Fruit fly (Drosophila melanogaster) whole organism, embryonic: Measurements from ENCODE around the gene RabX4.

Source experiments
- CG10147 ChIP-seq: fragments of 200-800 bp; sonication (Bioruptor generic); optimal IDR thresholded peaks from 2 replicates; lab custom pipeline; 2019; ENCODE audit warnings: missing biosample characterization, mild to moderate bottlenecking, missing genetic modification characterization, moderate library complexity
- CG12236 ChIP-seq: fragments of 200-800 bp; sonication (Bioruptor generic); optimal IDR thresholded peaks from 2 replicates; lab custom pipeline; 2016; ENCODE audit warnings: missing biosample characterization, missing genetic modification characterization
- CG12299 ChIP-seq: fragments of 200-800 bp; sonication (Bioruptor generic); optimal IDR thresholded peaks from 2 replicates; lab custom pipeline; 2018; ENCODE audit warnings: missing biosample characterization, mild to moderate bottlenecking, missing genetic modification characterization
- CG1233 ChIP-seq: fragments of 200-800 bp; sonication (Bioruptor generic); optimal IDR thresholded peaks from 4 replicates; lab custom pipeline; 2018; ENCODE audit warnings: missing biosample characterization, mild to moderate bottlenecking, missing genetic modification characterization
- CG13894 ChIP-seq: fragments of 200-800 bp; sonication (Bioruptor generic); optimal IDR thresholded peaks from 3 replicates; lab custom pipeline; 2018; ENCODE audit warnings: missing biosample characterization, mild to moderate bottlenecking, missing genetic modification characterization, moderate library complexity
- CG14667 ChIP-seq: fragments of 200-800 bp; sonication (Bioruptor generic); IDR thresholded peaks from 2 replicates; pipeline ENCODE4 v1.3.6; 2022; ENCODE audit warnings: missing biosample characterization, missing genetic modification characterization
- CG14965 ChIP-seq: fragments of 200-800 bp; sonication (Bioruptor generic); optimal IDR thresholded peaks from 2 replicates; lab custom pipeline; 2016; ENCODE audit warnings: missing biosample characterization, missing genetic modification characterization, borderline replicate concordance
- CG1603 ChIP-seq: fragments of 200-800 bp; sonication (Bioruptor generic); optimal IDR thresholded peaks from 2 replicates; lab custom pipeline; 2019; ENCODE audit warnings: missing biosample characterization, mild to moderate bottlenecking, missing genetic modification characterization, moderate library complexity
- CG18262 ChIP-seq: fragments of 200-800 bp; optimal IDR thresholded peaks from 3 replicates; lab custom pipeline; 2019; ENCODE audit warnings: missing biosample characterization, mild to moderate bottlenecking, missing genetic modification characterization, moderate library complexity
- CG1832 ChIP-seq: fragments of 200-800 bp; sonication (Bioruptor generic); optimal IDR thresholded peaks from 2 replicates; lab custom pipeline; 2017; ENCODE audit warnings: missing biosample characterization, mild to moderate bottlenecking, missing genetic modification characterization, inconsistent platforms
- CG18599 ChIP-seq: fragments of 200-800 bp; sonication (Bioruptor generic); optimal IDR thresholded peaks from 3 replicates; lab custom pipeline; 2017; ENCODE audit warnings: missing biosample characterization, missing genetic modification characterization, mild to moderate bottlenecking, moderate library complexity, missing genetic modification reagents
- CG2116 ChIP-seq: fragments of 200-800 bp; sonication (Bioruptor generic); optimal IDR thresholded peaks from 3 replicates; lab custom pipeline; 2018; ENCODE audit warnings: missing biosample characterization, mild to moderate bottlenecking, missing genetic modification characterization
- CG2199 ChIP-seq: fragments of 200-800 bp; sonication (Bioruptor generic); IDR thresholded peaks from 3 replicates; pipeline ENCODE4 v1.3.6; 2022; ENCODE audit warnings: missing biosample characterization, missing genetic modification characterization
- CG33213 ChIP-seq: fragments of 200-800 bp; sonication (Bioruptor generic); optimal IDR thresholded peaks from 3 replicates; lab custom pipeline; 2016; ENCODE audit warnings: missing biosample characterization, missing genetic modification characterization
- CG3407 ChIP-seq: fragments of 200-800 bp; sonication (Bioruptor generic); optimal IDR thresholded peaks from 2 replicates; lab custom pipeline; 2018; ENCODE audit warnings: missing biosample characterization, mild to moderate bottlenecking, missing genetic modification characterization
- CG7271 ChIP-seq: fragments of 200-800 bp; sonication (Bioruptor generic); optimal IDR thresholded peaks from 2 replicates; lab custom pipeline; 2018; ENCODE audit warnings: missing biosample characterization, mild to moderate bottlenecking, missing genetic modification characterization, moderate library complexity
- CG7839 ChIP-seq: fragments of 200-800 bp; sonication (Bioruptor generic); optimal IDR thresholded peaks from 3 replicates; lab custom pipeline; 2018; ENCODE audit warnings: missing biosample characterization, mild to moderate bottlenecking, missing genetic modification characterization, moderate library complexity
- CG8478 ChIP-seq: fragments of >200 bp; optimal IDR thresholded peaks from 2 replicates; lab custom pipeline; 2018
- Chrac-16 ChIP-seq: fragments of 200-800 bp; sonication (Bioruptor generic); optimal IDR thresholded peaks from 3 replicates; lab custom pipeline; 2016; ENCODE audit warnings: missing biosample characterization, missing genetic modification characterization
- Elba2 ChIP-seq: fragments of 200-800 bp; sonication (Bioruptor generic); optimal IDR thresholded peaks from 3 replicates; lab custom pipeline; 2016; ENCODE audit warnings: missing biosample characterization, missing genetic modification characterization
- Fer1 ChIP-seq: fragments of 200-800 bp; sonication (Bioruptor generic); optimal IDR thresholded peaks from 2 replicates; lab custom pipeline; 2017; ENCODE audit warnings: missing biosample characterization, mild to moderate bottlenecking, missing genetic modification characterization
- GATAe ChIP-seq: fragments of 200-800 bp; sonication (Bioruptor generic); conservative IDR thresholded peaks from 2 replicates; pipeline ENCODE4 v1.3.6; 2022; ENCODE audit warnings: missing biosample characterization, missing genetic modification characterization
- Hand ChIP-seq: fragments of 200-800 bp; sonication (Bioruptor generic); optimal IDR thresholded peaks from 2 replicates; lab custom pipeline; 2017; ENCODE audit warnings: mild to moderate bottlenecking, missing biosample characterization, missing genetic modification reagents, missing genetic modification characterization
- HmgD ChIP-seq: fragments of 200-800 bp; sonication (Bioruptor generic); optimal IDR thresholded peaks from 3 replicates; lab custom pipeline; 2016; ENCODE audit warnings: missing biosample characterization, missing genetic modification characterization
- Hr39 ChIP-seq: fragments of >200 bp; optimal IDR thresholded peaks from 2 replicates; lab custom pipeline; 2017
- Kr ChIP-seq: fragments of 200-800 bp; sonication (Bioruptor generic); optimal IDR thresholded peaks from 2 replicates; lab custom pipeline; 2017; ENCODE audit warnings: missing biosample characterization, mild to moderate bottlenecking, missing genetic modification characterization
- MESR4 ChIP-seq: fragments of 200-800 bp; sonication (Bioruptor generic); optimal IDR thresholded peaks from 2 replicates; lab custom pipeline; 2018; ENCODE audit warnings: missing biosample characterization, mild to moderate bottlenecking, missing genetic modification characterization, moderate library complexity
- Max ChIP-seq: fragments of 200-800 bp; sonication (Bioruptor generic); optimal IDR thresholded peaks from 2 replicates; lab custom pipeline; 2016; ENCODE audit warnings: missing biosample characterization, mild to moderate bottlenecking, missing genetic modification characterization
- NFAT ChIP-seq: fragments of 200-800 bp; sonication (Bioruptor generic); IDR thresholded peaks from 2 replicates; pipeline ENCODE4 v1.3.6; 2022; ENCODE audit warnings: missing biosample characterization, missing genetic modification characterization
- Sry-δ ChIP-seq: fragments of 200-800 bp; sonication (Bioruptor generic); optimal IDR thresholded peaks from 2 replicates; lab custom pipeline; 2016; ENCODE audit warnings: missing biosample characterization, missing genetic modification characterization
- Vsx1 ChIP-seq: fragments of 200-800 bp; sonication (Bioruptor generic); optimal IDR thresholded peaks from 2 replicates; lab custom pipeline; 2017; ENCODE audit warnings: missing biosample characterization, mild to moderate bottlenecking, missing genetic modification characterization, missing genetic modification reagents
- al ChIP-seq: fragments of 200-800 bp; sonication (Bioruptor generic); IDR thresholded peaks from 2 replicates; pipeline ENCODE4 v1.3.6; 2022; ENCODE audit warnings: missing biosample characterization, missing genetic modification characterization
- cad ChIP-seq: fragments of >200 bp; optimal IDR thresholded peaks from 2 replicates; lab custom pipeline; 2017; ENCODE audit warnings: missing biosample characterization, missing genetic modification characterization
- cato ChIP-seq: fragments of 200-800 bp; sonication (Bioruptor generic); optimal IDR thresholded peaks from 2 replicates; lab custom pipeline; 2016; ENCODE audit warnings: missing biosample characterization, missing genetic modification characterization, borderline replicate concordance
- dmrt99B ChIP-seq: fragments of 200-800 bp; sonication (Bioruptor generic); optimal IDR thresholded peaks from 2 replicates; lab custom pipeline; 2018; ENCODE audit warnings: missing biosample characterization, mild to moderate bottlenecking, missing genetic modification characterization, moderate library complexity
- dysf ChIP-seq: fragments of 200-800 bp; sonication (Bioruptor generic); IDR thresholded peaks from 3 replicates; pipeline ENCODE4 v1.3.6; 2022; ENCODE audit warnings: missing biosample characterization, missing genetic modification characterization
- eve ChIP-seq, 2 experiments: fragments of >200 bp; optimal IDR thresholded peaks; 2 replicates each; lab custom pipeline; 2017; ENCODE audit warnings: missing biosample characterization in 2 of 2, missing genetic modification characterization in 2 of 2
- fd96Cb ChIP-seq: fragments of 200-800 bp; sonication (Bioruptor generic); optimal IDR thresholded peaks from 2 replicates; lab custom pipeline; 2018; ENCODE audit warnings: missing biosample characterization, mild to moderate bottlenecking, missing genetic modification characterization, moderate library complexity
- gem ChIP-seq: fragments of 200-800 bp; sonication (Bioruptor generic); optimal IDR thresholded peaks from 2 replicates; lab custom pipeline; 2019; ENCODE audit warnings: missing biosample characterization, mild to moderate bottlenecking, missing genetic modification characterization, moderate library complexity
- grn ChIP-seq: fragments of 200-800 bp; sonication (Bioruptor generic); optimal IDR thresholded peaks from 3 replicates; lab custom pipeline; 2017; ENCODE audit warnings: missing biosample characterization, missing genetic modification characterization
- jumu ChIP-seq: fragments of 200-800 bp; sonication (Bioruptor generic); optimal IDR thresholded peaks from 3 replicates; lab custom pipeline; 2016; ENCODE audit warnings: missing biosample characterization, missing genetic modification characterization
- lab ChIP-seq: fragments of 200-800 bp; sonication (Bioruptor generic); optimal IDR thresholded peaks from 3 replicates; lab custom pipeline; 2017; ENCODE audit warnings: missing biosample characterization, missing genetic modification characterization, mild to moderate bottlenecking, moderate library complexity, missing genetic modification reagents
- mirr ChIP-seq: fragments of 200-800 bp; sonication (Bioruptor generic); optimal IDR thresholded peaks from 3 replicates; lab custom pipeline; 2018; ENCODE audit warnings: missing biosample characterization, mild to moderate bottlenecking, missing genetic modification characterization
- pho ChIP-seq: fragments of 200-800 bp; sonication (Bioruptor generic); optimal IDR thresholded peaks from 2 replicates; lab custom pipeline; 2016; ENCODE audit warnings: missing biosample characterization, missing genetic modification characterization
- phol ChIP-seq: fragments of 200-800 bp; sonication (Bioruptor generic); optimal IDR thresholded peaks from 3 replicates; lab custom pipeline; 2018; ENCODE audit warnings: missing biosample characterization, mild to moderate bottlenecking, missing genetic modification characterization, moderate library complexity
- salm ChIP-seq: fragments of 200-800 bp; sonication (Bioruptor generic); optimal IDR thresholded peaks from 2 replicates; lab custom pipeline; 2018; ENCODE audit warnings: missing biosample characterization, mild to moderate bottlenecking, missing genetic modification characterization
- sim ChIP-seq: fragments of 200-800 bp; sonication (Bioruptor generic); IDR thresholded peaks from 2 replicates; pipeline ENCODE4 v1.3.6; 2022; ENCODE audit warnings: missing biosample characterization, missing genetic modification characterization
- tin ChIP-seq: fragments of 200-800 bp; sonication (Bioruptor generic); optimal IDR thresholded peaks from 3 replicates; lab custom pipeline; 2016; ENCODE audit warnings: missing biosample characterization, missing genetic modification characterization
- tio ChIP-seq: fragments of 200-800 bp; sonication (Bioruptor generic); optimal IDR thresholded peaks from 2 replicates; lab custom pipeline; 2017; ENCODE audit warnings: missing biosample characterization, missing genetic modification characterization, inconsistent platforms
- ttk ChIP-seq: fragments of 200-800 bp; sonication (Bioruptor generic); IDR thresholded peaks from 2 replicates; pipeline ENCODE4 v2.1.2; 2022; ENCODE audit warnings: missing biosample characterization, missing genetic modification characterization
- yki ChIP-seq: fragments of >200 bp; optimal IDR thresholded peaks from 3 replicates; lab custom pipeline; 2018

Gene RabX4

DNA sequence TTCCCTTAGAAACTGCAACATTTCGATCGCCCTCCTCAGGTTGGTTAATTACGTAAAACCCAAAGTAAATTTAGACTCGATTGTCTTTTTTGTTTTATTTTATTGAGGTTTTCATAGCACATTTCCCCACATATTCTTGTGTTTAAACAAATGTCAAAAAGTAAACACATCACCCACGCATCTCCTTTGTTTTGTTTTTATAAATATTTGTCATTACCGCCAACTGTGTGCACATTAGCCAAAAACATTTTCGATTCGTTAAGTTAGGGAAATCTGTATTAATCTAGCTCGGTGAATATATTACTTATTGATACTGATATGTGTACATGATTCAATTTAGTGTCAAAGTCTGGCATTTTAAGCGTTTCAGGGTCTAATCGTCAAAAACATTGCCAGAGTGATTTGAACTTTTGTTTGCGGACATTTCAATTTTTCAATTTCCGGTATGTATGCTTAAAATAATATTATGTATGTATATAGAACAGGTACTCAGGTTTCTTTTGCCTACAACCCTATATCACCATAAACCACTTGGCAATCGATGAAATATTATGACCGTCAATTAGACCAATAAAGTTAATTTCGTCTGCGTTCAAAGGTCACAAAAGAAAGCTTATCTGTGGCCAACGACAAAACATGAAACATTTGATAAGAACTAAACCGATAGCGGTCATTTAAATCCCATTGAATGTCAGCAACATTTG is 18.5 kb downstream of the RabX4 start (continued):
- TF ChIP-seq CG1832 (GFP tag; lab: Kevin White, UChicago) = no peak
- no peak for TF ChIP-seq CG7839
- TF ChIP-seq CG13894 (tag; lab: Kevin White, UChicago) = no peak
- TF ChIP-seq CG33213 (GFP tag; lab: Kevin White, UChicago) = peak; percentile 41
- no peak for TF ChIP-seq CG18262 (tag; lab: Kevin White, UChicago)
- TF ChIP-seq CG14965 (GFP tag; lab: Kevin White, UChicago) = no peak
- TF ChIP-seq GATAe (GFP tag; lab: Robert Waterston, UW) = no peak
- TF ChIP-seq cato = no peak
- no peak for TF ChIP-seq Sry-δ (GFP tag; lab: Kevin White, UChicago)
- TF ChIP-seq mirr = peak; percentile 39
- TF ChIP-seq phol = no peak
- no peak for TF ChIP-seq HmgD (GFP tag; lab: Kevin White, UChicago)
- peak; percentile 74 for TF ChIP-seq CG1233
- no peak for TF ChIP-seq tio (GFP tag; lab: Kevin White, UChicago)
- TF ChIP-seq CG1603 (tag; lab: Kevin White, UChicago) = no peak
- peak; percentile 39 for TF ChIP-seq CG10147
- TF ChIP-seq cad (GFP tag; lab: Kevin White, UChicago) = no peak
- no peak for TF ChIP-seq CG18599 (GFP tag; lab: Kevin White, UChicago)
- TF ChIP-seq Hr39 (lab: Kevin White, UChicago) = no peak
- no peak for TF ChIP-seq Hand
- no peak for TF ChIP-seq Elba2
- no peak for TF ChIP-seq Max
- peak; percentile 72 for TF ChIP-seq Fer1 (GFP tag; lab: Kevin White, UChicago)
- peak; percentile 15 for TF ChIP-seq CG2116 (GFP tag; lab: Kevin White, UChicago)
- no peak for TF ChIP-seq dmrt99B (tag; lab: Kevin White, UChicago)
- peak; percentile 65 for TF ChIP-seq CG12299
- TF ChIP-seq gem = no peak
- TF ChIP-seq CG2199 (GFP tag; lab: Robert Waterston, UW) = no peak
- TF ChIP-seq dysf = no peak
- TF ChIP-seq tin (GFP tag; lab: Kevin White, UChicago) = no peak
- TF ChIP-seq al (GFP tag; lab: Robert Waterston, UW) = no peak
- no peak for TF ChIP-seq CG14667 (GFP tag; lab: Robert Waterston, UW)
- no peak for TF ChIP-seq NFAT (GFP tag; lab: Robert Waterston, UW)
- TF ChIP-seq salm (tag; lab: Kevin White, UChicago) = peak; percentile 57
- peak; percentile 67 for TF ChIP-seq Vsx1 (GFP tag; lab: Kevin White, UChicago)
- TF ChIP-seq CG8478 (lab: Kevin White, UChicago) = no peak
- no peak for TF ChIP-seq jumu
- TF ChIP-seq Kr (GFP tag; lab: Kevin White, UChicago) = no peak
- no peak for TF ChIP-seq grn (GFP tag; lab: Kevin White, UChicago)
- TF ChIP-seq CG7271 (tag; lab: Kevin White, UChicago) = peak; percentile 48
- no peak for TF ChIP-seq fd96Cb (tag; lab: Kevin White, UChicago)
- TF ChIP-seq sim (GFP tag; lab: Robert Waterston, UW) = no peak
- TF ChIP-seq pho = no peak
- peak; percentile 41 for TF ChIP-seq CG12236 (GFP tag; lab: Kevin White, UChicago)
- no peak for TF ChIP-seq lab (GFP tag; lab: Kevin White, UChicago)
- TF ChIP-seq MESR4 (GFP tag; lab: Kevin White, UChicago) = no peak
- TF ChIP-seq eve (GFP tag; optimal IDR thresholded peaks at IDR 0.05; lab: Kevin White, UChicago) = no peak
- peak; percentile 60 for TF ChIP-seq CG3407
- no peak for TF ChIP-seq yki
- no peak for TF ChIP-seq Chrac-16 (GFP tag; lab: Kevin White, UChicago)
- TF ChIP-seq ttk (GFP tag; lab: Robert Waterston, UW) = no peak
